Fruit fly (Drosophila melanogaster) whole organism, embryonic: Measurements from ENCODE around the gene TTLL4B.

Experiments
- Asciz ChIP-seq: fragments of 200-800 bp; sonication (Bioruptor generic); optimal IDR thresholded peaks from 2 replicates; lab custom pipeline; 2017; ENCODE audit warnings: missing biosample characterization, mild to moderate bottlenecking, missing genetic modification characterization, missing genetic modification reagents
- Atf-2 ChIP-seq: fragments of 200-800 bp; sonication (Bioruptor generic); optimal IDR thresholded peaks from 2 replicates; lab custom pipeline; 2016; ENCODE audit warnings: missing biosample characterization, missing genetic modification characterization
- CG10431 ChIP-seq: fragments of 200-800 bp; sonication (Bioruptor generic); optimal IDR thresholded peaks from 3 replicates; lab custom pipeline; 2018; ENCODE audit warnings: missing biosample characterization, mild to moderate bottlenecking, missing genetic modification characterization
- CG12299 ChIP-seq: fragments of 200-800 bp; sonication (Bioruptor generic); optimal IDR thresholded peaks from 2 replicates; lab custom pipeline; 2018; ENCODE audit warnings: missing biosample characterization, mild to moderate bottlenecking, missing genetic modification characterization
- CG1233 ChIP-seq: fragments of 200-800 bp; sonication (Bioruptor generic); optimal IDR thresholded peaks from 4 replicates; lab custom pipeline; 2018; ENCODE audit warnings: missing biosample characterization, mild to moderate bottlenecking, missing genetic modification characterization
- CG13424 ChIP-seq: fragments of 200-800 bp; sonication (Bioruptor generic); optimal IDR thresholded peaks from 2 replicates; lab custom pipeline; 2019; ENCODE audit warnings: missing biosample characterization, mild to moderate bottlenecking, missing genetic modification characterization, moderate library complexity
- CG13775 ChIP-seq: fragments of 200-800 bp; sonication (Bioruptor generic); optimal IDR thresholded peaks from 3 replicates; lab custom pipeline; 2017; ENCODE audit warnings: missing biosample characterization, mild to moderate bottlenecking, missing genetic modification characterization
- CG14014 ChIP-seq: fragments of 200-800 bp; sonication (Bioruptor generic); IDR thresholded peaks from 2 replicates; pipeline ENCODE4 v1.3.6; 2022; ENCODE audit warnings: missing biosample characterization, missing genetic modification characterization
- CG15479 ChIP-seq: fragments of 200-800 bp; sonication (Bioruptor generic); optimal IDR thresholded peaks from 3 replicates; lab custom pipeline; 2019; ENCODE audit warnings: missing biosample characterization, mild to moderate bottlenecking, missing genetic modification characterization, moderate library complexity
- CG16863 ChIP-seq: fragments of 200-800 bp; sonication (Bioruptor generic); optimal IDR thresholded peaks from 3 replicates; lab custom pipeline; 2016; ENCODE audit warnings: missing biosample characterization, missing genetic modification characterization
- CG17359 ChIP-seq: fragments of 200-800 bp; sonication (Bioruptor generic); optimal IDR thresholded peaks from 3 replicates; lab custom pipeline; 2018; ENCODE audit warnings: missing biosample characterization, mild to moderate bottlenecking, missing genetic modification characterization, moderate library complexity
- CG17612 ChIP-seq: fragments of 200-800 bp; sonication (Bioruptor generic); IDR thresholded peaks from 2 replicates; pipeline ENCODE4 v1.3.6; 2022; ENCODE audit warnings: missing biosample characterization, missing genetic modification characterization
- CG2120 ChIP-seq: fragments of 200-800 bp; sonication (Bioruptor generic); optimal IDR thresholded peaks from 3 replicates; lab custom pipeline; 2016; ENCODE audit warnings: missing biosample characterization, missing genetic modification characterization
- CG2678 ChIP-seq: fragments of 200-800 bp; sonication (Bioruptor generic); optimal IDR thresholded peaks from 3 replicates; lab custom pipeline; 2019; ENCODE audit warnings: missing biosample characterization, mild to moderate bottlenecking, missing genetic modification characterization, moderate library complexity
- CG2712 ChIP-seq: fragments of 200-800 bp; optimal IDR thresholded peaks from 3 replicates; lab custom pipeline; 2019; ENCODE audit warnings: missing biosample characterization, mild to moderate bottlenecking, missing genetic modification characterization, moderate library complexity
- CG30403 ChIP-seq: fragments of 200-800 bp; sonication (Bioruptor generic); optimal IDR thresholded peaks from 3 replicates; lab custom pipeline; 2016; ENCODE audit warnings: missing biosample characterization, missing genetic modification characterization
- CG6689 ChIP-seq: fragments of 200-800 bp; sonication (Bioruptor generic); IDR thresholded peaks from 2 replicates; pipeline ENCODE4 v1.3.6; 2022; ENCODE audit warnings: missing biosample characterization, missing genetic modification characterization
- CG8478 ChIP-seq: fragments of >200 bp; optimal IDR thresholded peaks from 2 replicates; lab custom pipeline; 2018
- CG8765 ChIP-seq: fragments of 200-800 bp; sonication (Bioruptor generic); IDR thresholded peaks from 2 replicates; pipeline ENCODE4 v1.3.6; 2022; ENCODE audit warnings: missing biosample characterization, missing genetic modification characterization
- D19A ChIP-seq: fragments of 200-800 bp; optimal IDR thresholded peaks from 3 replicates; lab custom pipeline; 2019; ENCODE audit warnings: missing biosample characterization, mild to moderate bottlenecking, missing genetic modification characterization, moderate library complexity
- Dek ChIP-seq: fragments of 200-800 bp; sonication (Bioruptor generic); optimal IDR thresholded peaks from 3 replicates; lab custom pipeline; 2019; ENCODE audit warnings: missing biosample characterization, mild to moderate bottlenecking, missing genetic modification characterization, moderate library complexity
- Hand ChIP-seq: fragments of 200-800 bp; sonication (Bioruptor generic); optimal IDR thresholded peaks from 2 replicates; lab custom pipeline; 2017; ENCODE audit warnings: mild to moderate bottlenecking, missing biosample characterization, missing genetic modification reagents, missing genetic modification characterization
- Rfx ChIP-seq: fragments of 200-800 bp; sonication (Bioruptor generic); IDR thresholded peaks from 2 replicates; pipeline ENCODE4 v1.3.6; 2022; ENCODE audit warnings: missing biosample characterization, missing genetic modification characterization
- Six4 ChIP-seq: fragments of 200-800 bp; sonication (Bioruptor generic); optimal IDR thresholded peaks from 2 replicates; lab custom pipeline; 2016; ENCODE audit warnings: missing biosample characterization, missing genetic modification characterization
- Sox102F ChIP-seq: fragments of 200-800 bp; sonication (Bioruptor generic); optimal IDR thresholded peaks from 2 replicates; lab custom pipeline; 2018; ENCODE audit warnings: missing biosample characterization, mild to moderate bottlenecking, missing genetic modification characterization, moderate library complexity
- Ssrp ChIP-seq: fragments of 200-800 bp; sonication (Bioruptor generic); optimal IDR thresholded peaks from 2 replicates; lab custom pipeline; 2018; ENCODE audit warnings: missing biosample characterization, mild to moderate bottlenecking, missing genetic modification characterization, moderate library complexity
- bsh ChIP-seq, 2 experiments: fragments of 200-800 bp; sonication (Bioruptor generic); optimal IDR thresholded peaks; 2 replicates each; lab custom pipeline; 2017 to 2018; ENCODE audit warnings: mild to moderate bottlenecking in 2 of 2, missing biosample characterization in 2 of 2, missing genetic modification characterization in 2 of 2, moderate library complexity in 1 of 2
- crol ChIP-seq: fragments of 200-800 bp; sonication (Bioruptor generic); IDR thresholded peaks from 2 replicates; pipeline ENCODE4 v1.3.6; 2022; ENCODE audit warnings: missing biosample characterization, missing genetic modification characterization
- dmrt11E ChIP-seq: fragments of 200-800 bp; sonication (Bioruptor generic); optimal IDR thresholded peaks from 3 replicates; lab custom pipeline; 2018; ENCODE audit warnings: missing biosample characterization, mild to moderate bottlenecking, missing genetic modification characterization, moderate library complexity
- dysf ChIP-seq: fragments of 200-800 bp; sonication (Bioruptor generic); IDR thresholded peaks from 3 replicates; pipeline ENCODE4 v1.3.6; 2022; ENCODE audit warnings: missing biosample characterization, missing genetic modification characterization
- gcm ChIP-seq: fragments of 200-800 bp; sonication (Bioruptor generic); optimal IDR thresholded peaks from 2 replicates; lab custom pipeline; 2019; ENCODE audit warnings: missing biosample characterization, mild to moderate bottlenecking, missing genetic modification characterization, moderate library complexity
- gem ChIP-seq: fragments of 200-800 bp; sonication (Bioruptor generic); optimal IDR thresholded peaks from 2 replicates; lab custom pipeline; 2019; ENCODE audit warnings: missing biosample characterization, mild to moderate bottlenecking, missing genetic modification characterization, moderate library complexity
- gfzf ChIP-seq: fragments of 200-800 bp; sonication (Bioruptor generic); optimal IDR thresholded peaks from 2 replicates; lab custom pipeline; 2016; ENCODE audit warnings: missing biosample characterization, mild to moderate bottlenecking, missing genetic modification characterization, moderate library complexity
- grau ChIP-seq: fragments of 200-800 bp; optimal IDR thresholded peaks from 3 replicates; lab custom pipeline; 2019; ENCODE audit warnings: missing biosample characterization, mild to moderate bottlenecking, missing genetic modification characterization, moderate library complexity
- jumu ChIP-seq: fragments of 200-800 bp; sonication (Bioruptor generic); optimal IDR thresholded peaks from 3 replicates; lab custom pipeline; 2016; ENCODE audit warnings: missing biosample characterization, missing genetic modification characterization
- pho ChIP-seq: fragments of 200-800 bp; sonication (Bioruptor generic); optimal IDR thresholded peaks from 2 replicates; lab custom pipeline; 2016; ENCODE audit warnings: missing biosample characterization, missing genetic modification characterization
- phol ChIP-seq: fragments of 200-800 bp; sonication (Bioruptor generic); optimal IDR thresholded peaks from 3 replicates; lab custom pipeline; 2018; ENCODE audit warnings: missing biosample characterization, mild to moderate bottlenecking, missing genetic modification characterization, moderate library complexity
- row ChIP-seq: fragments of 200-800 bp; sonication (Bioruptor generic); IDR thresholded peaks from 3 replicates; pipeline ENCODE4 v1.3.6; 2022; ENCODE audit warnings: missing biosample characterization, missing genetic modification characterization
- sens ChIP-seq: fragments of 200-800 bp; sonication (Bioruptor generic); peaks from one replicate; lab custom pipeline; 2016; ENCODE audit warnings: missing biosample characterization, missing genetic modification characterization
- sens-2 ChIP-seq: fragments of 200-800 bp; sonication (Bioruptor generic); IDR thresholded peaks from 2 replicates; pipeline ENCODE4 v1.3.6; 2022; ENCODE audit warnings: missing biosample characterization, missing genetic modification characterization
- sima ChIP-seq: fragments of 200-800 bp; sonication (Bioruptor generic); optimal IDR thresholded peaks from 2 replicates; lab custom pipeline; 2016; ENCODE audit warnings: missing biosample characterization, missing genetic modification characterization
- sisA ChIP-seq: fragments of 200-800 bp; sonication (Bioruptor generic); IDR thresholded peaks from 2 replicates; pipeline ENCODE4 v1.3.6; 2022; ENCODE audit warnings: missing biosample characterization, missing genetic modification characterization
- slbo ChIP-seq: fragments of 200-800 bp; sonication (Bioruptor generic); IDR thresholded peaks from 2 replicates; pipeline ENCODE4 v1.3.6; 2022; ENCODE audit warnings: missing biosample characterization, missing genetic modification characterization
- slp2 ChIP-seq: fragments of 200-800 bp; sonication (Bioruptor generic); optimal IDR thresholded peaks from 2 replicates; lab custom pipeline; 2016; ENCODE audit warnings: missing biosample characterization, missing genetic modification characterization
- tll ChIP-seq, 2 experiments: fragments of 200-800 bp in 1 of 2; fragments of >200 bp in 1 of 2; sonication (Bioruptor generic) in 1 of 2; optimal IDR thresholded peaks; 2 replicates each; lab custom pipeline; 2017 to 2019; ENCODE audit warnings: missing biosample characterization in 2 of 2, missing genetic modification characterization in 2 of 2, mild to moderate bottlenecking in 1 of 2, moderate library complexity in 1 of 2
- wor ChIP-seq: fragments of 200-800 bp; sonication (Bioruptor generic); IDR thresholded peaks from 2 replicates; pipeline ENCODE4 v1.3.6; 2022; ENCODE audit warnings: missing biosample characterization, missing genetic modification characterization
- zen ChIP-seq: fragments of 200-800 bp; sonication (Bioruptor generic); optimal IDR thresholded peaks from 3 replicates; lab custom pipeline; 2018; ENCODE audit warnings: missing biosample characterization, mild to moderate bottlenecking, missing genetic modification characterization, moderate library complexity

TTLL4B gene

dm6 chr2L:3827406-3828133 is 34.9 kb upstream of the TTLL4B start (continued):
- TF ChIP-seq Ssrp (tag; lab: Kevin White, UChicago) = peak; percentile 76
- TF ChIP-seq CG17612 (GFP tag; lab: Robert Waterston, UW) = no peak
- TF ChIP-seq CG30403 (GFP tag; lab: Kevin White, UChicago) = peak; percentile 74
- TF ChIP-seq crol (GFP tag; lab: Robert Waterston, UW) = no peak
- no peak for TF ChIP-seq CG14014 (GFP tag; lab: Robert Waterston, UW)
- TF ChIP-seq sima (GFP tag; lab: Kevin White, UChicago) = no peak
- TF ChIP-seq Asciz = no peak
- TF ChIP-seq pho (GFP tag; lab: Kevin White, UChicago) = no peak
- no peak for TF ChIP-seq CG2120 (GFP tag; lab: Kevin White, UChicago)
- peak; percentile 72 for TF ChIP-seq CG1233
- no peak for TF ChIP-seq Dek (tag; lab: Kevin White, UChicago)

- peak in 1 of 2 experiments; percentile 75 for TF ChIP-seq tll (GFP tag; optimal IDR thresholded peaks at IDR 0.05; lab: Kevin White, UChicago)
- peak; percentile 23 for TF ChIP-seq zen (tag; lab: Kevin White, UChicago)
- no peak for TF ChIP-seq jumu
- peak; percentile 58 for TF ChIP-seq CG15479 (GFP tag; lab: Kevin White, UChicago)
Measured at dm6 chr2L:3829220-3829619, 33.2 kb upstream of the TTLL4B start.

- peak; percentile 54 for TF ChIP-seq gem
- TF ChIP-seq sens-2 (GFP tag; lab: Robert Waterston, UW) = no peak
- no peak for TF ChIP-seq CG12299 (tag; lab: Kevin White, UChicago)
- peak; percentile 5 for TF ChIP-seq CG17359 (tag; lab: Kevin White, UChicago)
- TF ChIP-seq gcm (GFP tag; lab: Kevin White, UChicago) = peak; percentile 79
- TF ChIP-seq CG16863 (GFP tag; lab: Kevin White, UChicago) = no peak
- TF ChIP-seq dysf (GFP tag; lab: Robert Waterston, UW) = peak; percentile 5; the same call in 1 of the 3 replicates
- TF ChIP-seq sisA (GFP tag; lab: Robert Waterston, UW) = no peak
- TF ChIP-seq CG10431 = no peak
- no peak for TF ChIP-seq Atf-2
- no peak for TF ChIP-seq CG8765 (GFP tag; lab: Robert Waterston, UW)
- peak; percentile 75 for TF ChIP-seq sens (GFP tag; lab: Kevin White, UChicago)
- TF ChIP-seq grau (tag; lab: Kevin White, UChicago) = peak; percentile 35
- TF ChIP-seq CG2712 (tag; lab: Kevin White, UChicago) = peak; percentile 26
- no peak for TF ChIP-seq CG8478 (lab: Kevin White, UChicago)
- TF ChIP-seq D19A (tag; lab: Kevin White, UChicago) = peak; percentile 95
- TF ChIP-seq slbo = 0 out of 2 replicates have a peak, but pooled peaks have one; percentile 6
- peak; percentile 8 for TF ChIP-seq dmrt11E (tag; lab: Kevin White, UChicago)
- peak; percentile 17; the same call in 1 of the 2 replicates for TF ChIP-seq wor (GFP tag; lab: Robert Waterston, UW)
- TF ChIP-seq Six4 = no peak
- TF ChIP-seq gfzf (GFP tag; lab: Kevin White, UChicago) = no peak
- TF ChIP-seq Sox102F (GFP tag; lab: Kevin White, UChicago) = peak; percentile 21
- TF ChIP-seq slp2 = peak; percentile 26
- TF ChIP-seq CG6689 (GFP tag; lab: Robert Waterston, UW) = 0 out of 2 replicates have a peak, but pooled peaks have one; percentile 14
- peak; percentile 19; the same call in 1 of the 2 replicates for TF ChIP-seq Rfx
- peak in 1 of 2 experiments; percentile 17 for TF ChIP-seq bsh (GFP tag; optimal IDR thresholded peaks at IDR 0.05; lab: Kevin White, UChicago)
- peak; percentile 21; the same call in 1 of the 3 replicates for TF ChIP-seq row (GFP tag; lab: Robert Waterston, UW)
- TF ChIP-seq CG2678 (tag; lab: Kevin White, UChicago) = peak; percentile 35
- no peak for TF ChIP-seq CG13775 (GFP tag; lab: Kevin White, UChicago)
- TF ChIP-seq CG13424 = peak; percentile 33
- TF ChIP-seq Hand (GFP tag; lab: Kevin White, UChicago) = no peak
- TF ChIP-seq phol (tag; lab: Kevin White, UChicago) = peak; percentile 17
Measured at dm6 chr2L:3831694-3832093, 30.8 kb upstream of the TTLL4B start.
